Fruit fly (Drosophila melanogaster) whole organism, embryonic: Measurements from ENCODE around the gene ZnT86D.

Experiments used
- CG10267 ChIP-seq: fragments of 200-800 bp; sonication (Bioruptor generic); optimal IDR thresholded peaks from 2 replicates; lab custom pipeline; 2018; ENCODE audit warnings: missing biosample characterization, mild to moderate bottlenecking, missing genetic modification characterization, moderate library complexity
- CG10431 ChIP-seq: fragments of 200-800 bp; sonication (Bioruptor generic); optimal IDR thresholded peaks from 3 replicates; lab custom pipeline; 2018; ENCODE audit warnings: missing biosample characterization, mild to moderate bottlenecking, missing genetic modification characterization
- CG10979 ChIP-seq: fragments of 200-800 bp; sonication (Bioruptor generic); optimal IDR thresholded peaks from 2 replicates; lab custom pipeline; 2018; ENCODE audit warnings: missing biosample characterization, mild to moderate bottlenecking, missing genetic modification characterization, moderate library complexity
- CG11723 ChIP-seq: fragments of 200-800 bp; sonication (Bioruptor generic); optimal IDR thresholded peaks from 2 replicates; lab custom pipeline; 2017; ENCODE audit warnings: missing biosample characterization, mild to moderate bottlenecking, missing genetic modification characterization
- CG1602 ChIP-seq: fragments of 200-800 bp; sonication (Bioruptor generic); optimal IDR thresholded peaks from 3 replicates; lab custom pipeline; 2016; ENCODE audit warnings: missing biosample characterization, missing genetic modification characterization
- CG18011 ChIP-seq: fragments of 200-800 bp; sonication (Bioruptor generic); optimal IDR thresholded peaks from 2 replicates; lab custom pipeline; 2017; ENCODE audit warnings: missing biosample characterization, missing genetic modification characterization, mild to moderate bottlenecking, moderate library complexity, missing genotype
- CG2712 ChIP-seq: fragments of 200-800 bp; optimal IDR thresholded peaks from 3 replicates; lab custom pipeline; 2019; ENCODE audit warnings: missing biosample characterization, mild to moderate bottlenecking, missing genetic modification characterization, moderate library complexity
- CG31224 ChIP-seq: fragments of 200-800 bp; sonication (Bioruptor generic); IDR thresholded peaks from 2 replicates; pipeline ENCODE4 v1.3.6; 2022; ENCODE audit warnings: missing biosample characterization, missing genetic modification characterization
- CG34376 ChIP-seq: fragments of 200-800 bp; sonication (Bioruptor generic); optimal IDR thresholded peaks from 2 replicates; lab custom pipeline; 2018; ENCODE audit warnings: missing biosample characterization, mild to moderate bottlenecking, missing genetic modification characterization
- CG3995 ChIP-seq: fragments of 200-800 bp; sonication (Bioruptor generic); optimal IDR thresholded peaks from 3 replicates; lab custom pipeline; 2016; ENCODE audit warnings: missing biosample characterization, missing genetic modification characterization
- CG43689 ChIP-seq: fragments of 200-800 bp; sonication (Bioruptor generic); IDR thresholded peaks from 2 replicates; pipeline ENCODE4 v1.3.6; 2022; ENCODE audit warnings: missing biosample characterization, missing genetic modification characterization
- CG4404 ChIP-seq: fragments of 200-800 bp; sonication (Bioruptor generic); IDR thresholded peaks from 2 replicates; pipeline ENCODE4 v1.3.6; 2022; ENCODE audit warnings: missing biosample characterization, missing genetic modification characterization
- CG4730 ChIP-seq: fragments of 200-800 bp; sonication (Bioruptor generic); IDR thresholded peaks from 2 replicates; pipeline ENCODE4 v1.3.6; 2022; ENCODE audit warnings: missing biosample characterization, missing genetic modification characterization
- CG8478 ChIP-seq: fragments of >200 bp; optimal IDR thresholded peaks from 2 replicates; lab custom pipeline; 2018
- Eip74EF ChIP-seq, 2 experiments: fragments of 200-800 bp in 1 of 2; fragments of >200 bp in 1 of 2; sonication (Bioruptor generic) in 1 of 2; optimal IDR thresholded peaks; 2 replicates each; lab custom pipeline; 2017 to 2019; ENCODE audit warnings: missing biosample characterization in 2 of 2, missing genetic modification characterization in 2 of 2, mild to moderate bottlenecking in 1 of 2, moderate library complexity in 1 of 2
- Ets97D ChIP-seq: fragments of 200-800 bp; sonication (Bioruptor generic); optimal IDR thresholded peaks from 3 replicates; lab custom pipeline; 2016; ENCODE audit warnings: missing biosample characterization, missing genetic modification characterization
- HLH3B ChIP-seq: fragments of 200-800 bp; sonication (Bioruptor generic); IDR thresholded peaks from 2 replicates; pipeline ENCODE4 v1.3.6; 2022; ENCODE audit warnings: missing biosample characterization, missing genetic modification characterization
- Hey ChIP-seq: fragments of 200-800 bp; sonication (Bioruptor generic); optimal IDR thresholded peaks from 3 replicates; lab custom pipeline; 2018; ENCODE audit warnings: missing biosample characterization, mild to moderate bottlenecking, missing genetic modification characterization
- Hr3 ChIP-seq: fragments of 200-800 bp; sonication (Bioruptor generic); optimal IDR thresholded peaks from 3 replicates; lab custom pipeline; 2016; ENCODE audit warnings: missing biosample characterization, missing genetic modification characterization
- Hr39 ChIP-seq: fragments of >200 bp; optimal IDR thresholded peaks from 2 replicates; lab custom pipeline; 2017
- Lpt ChIP-seq: fragments of >200 bp; optimal IDR thresholded peaks from 2 replicates; lab custom pipeline; 2018; ENCODE audit warnings: missing biosample characterization, missing genetic modification characterization
- MBD-R2 ChIP-seq: fragments of 200-800 bp; sonication (Bioruptor generic); IDR thresholded peaks from 2 replicates; pipeline ENCODE4 v1.3.6; 2022; ENCODE audit warnings: missing biosample characterization, missing genetic modification characterization
- Meics ChIP-seq: fragments of 200-800 bp; sonication (Bioruptor generic); optimal IDR thresholded peaks from 2 replicates; lab custom pipeline; 2017; ENCODE audit warnings: missing biosample characterization, mild to moderate bottlenecking, missing genetic modification characterization
- NC2α ChIP-seq: fragments of 200-800 bp; sonication (Bioruptor generic); optimal IDR thresholded peaks from 2 replicates; lab custom pipeline; 2016; ENCODE audit warnings: missing biosample characterization, missing genetic modification characterization
- NC2β ChIP-seq: fragments of 200-800 bp; sonication (Bioruptor generic); optimal IDR thresholded peaks from 2 replicates; lab custom pipeline; 2016; ENCODE audit warnings: missing biosample characterization, missing genetic modification characterization
- Scr ChIP-seq: fragments of 200-800 bp; sonication (Bioruptor generic); IDR thresholded peaks from 2 replicates; pipeline ENCODE4 v1.3.6; 2022; ENCODE audit warnings: missing biosample characterization, missing genetic modification characterization; ENCODE audit not compliant: partially characterized antibody
- Usf ChIP-seq: fragments of 200-800 bp; sonication (Bioruptor generic); optimal IDR thresholded peaks from 2 replicates; lab custom pipeline; 2017; ENCODE audit warnings: missing genotype, missing biosample characterization, missing genetic modification characterization
- Vsx1 ChIP-seq: fragments of 200-800 bp; sonication (Bioruptor generic); optimal IDR thresholded peaks from 2 replicates; lab custom pipeline; 2017; ENCODE audit warnings: missing biosample characterization, mild to moderate bottlenecking, missing genetic modification characterization, missing genetic modification reagents
- az2 ChIP-seq: fragments of 200-800 bp; sonication (Bioruptor generic); optimal IDR thresholded peaks from 3 replicates; lab custom pipeline; 2016; ENCODE audit warnings: missing biosample characterization, missing genetic modification characterization
- bsh ChIP-seq, 2 experiments: fragments of 200-800 bp; sonication (Bioruptor generic); optimal IDR thresholded peaks; 2 replicates each; lab custom pipeline; 2017 to 2018; ENCODE audit warnings: mild to moderate bottlenecking in 2 of 2, missing biosample characterization in 2 of 2, missing genetic modification characterization in 2 of 2, moderate library complexity in 1 of 2
- chn ChIP-seq: fragments of 200-800 bp; sonication (Bioruptor generic); optimal IDR thresholded peaks from 2 replicates; lab custom pipeline; 2016; ENCODE audit warnings: missing biosample characterization, missing genetic modification characterization
- corto ChIP-seq: fragments of 200-800 bp; sonication (Bioruptor generic); optimal IDR thresholded peaks from 2 replicates; lab custom pipeline; 2016; ENCODE audit warnings: missing biosample characterization, mild to moderate bottlenecking, missing genetic modification characterization, moderate library complexity
- dmrt11E ChIP-seq: fragments of 200-800 bp; sonication (Bioruptor generic); optimal IDR thresholded peaks from 3 replicates; lab custom pipeline; 2018; ENCODE audit warnings: missing biosample characterization, mild to moderate bottlenecking, missing genetic modification characterization, moderate library complexity
- dysf ChIP-seq: fragments of 200-800 bp; sonication (Bioruptor generic); IDR thresholded peaks from 3 replicates; pipeline ENCODE4 v1.3.6; 2022; ENCODE audit warnings: missing biosample characterization, missing genetic modification characterization
- ems ChIP-seq: fragments of 200-800 bp; sonication (Bioruptor generic); optimal IDR thresholded peaks from 3 replicates; lab custom pipeline; 2016; ENCODE audit warnings: missing biosample characterization, missing genetic modification characterization
- fd102C ChIP-seq: fragments of 200-800 bp; sonication (Bioruptor generic); optimal IDR thresholded peaks from 2 replicates; lab custom pipeline; 2018; ENCODE audit warnings: missing biosample characterization, mild to moderate bottlenecking, missing genetic modification characterization, moderate library complexity
- gro ChIP-seq: fragments of 200-800 bp; sonication (Bioruptor generic); optimal IDR thresholded peaks from 2 replicates; lab custom pipeline; 2016; ENCODE audit warnings: missing biosample characterization, missing genetic modification characterization
- maf-S ChIP-seq: fragments of 200-800 bp; sonication (Bioruptor generic); optimal IDR thresholded peaks from 2 replicates; lab custom pipeline; 2016; ENCODE audit warnings: missing biosample characterization, missing genetic modification characterization
- pan ChIP-seq, 4 experiments: fragments of >200 bp in 3 of 4; fragments of 200-800 bp in 1 of 4; sonication (Bioruptor generic) in 1 of 4; optimal IDR thresholded peaks in 3 of 4; IDR thresholded peaks in 1 of 4; 2 replicates each; pipeline versions ENCODE4 v1.3.6 to Lab custom; 2017 to 2022; ENCODE audit warnings: missing biosample characterization in 2 of 4, missing genetic modification characterization in 2 of 4, mixed read lengths in 1 of 4
- peb ChIP-seq: fragments of 200-800 bp; sonication (Bioruptor generic); IDR thresholded peaks from 2 replicates; pipeline ENCODE4 v1.3.6; 2022; ENCODE audit warnings: missing biosample characterization, missing genetic modification characterization
- pho ChIP-seq: fragments of 200-800 bp; sonication (Bioruptor generic); optimal IDR thresholded peaks from 2 replicates; lab custom pipeline; 2016; ENCODE audit warnings: missing biosample characterization, missing genetic modification characterization
- psq ChIP-seq: fragments of 200-800 bp; sonication (Bioruptor generic); optimal IDR thresholded peaks from 2 replicates; lab custom pipeline; 2017; ENCODE audit warnings: missing biosample characterization, missing genetic modification characterization
- salm ChIP-seq: fragments of 200-800 bp; sonication (Bioruptor generic); optimal IDR thresholded peaks from 2 replicates; lab custom pipeline; 2018; ENCODE audit warnings: missing biosample characterization, mild to moderate bottlenecking, missing genetic modification characterization
- scrt ChIP-seq: fragments of 200-800 bp; sonication (Bioruptor generic); optimal IDR thresholded peaks from 2 replicates; lab custom pipeline; 2018; ENCODE audit warnings: missing biosample characterization, mild to moderate bottlenecking, missing genetic modification characterization, moderate library complexity
- sens ChIP-seq: fragments of 200-800 bp; sonication (Bioruptor generic); peaks from one replicate; lab custom pipeline; 2016; ENCODE audit warnings: missing biosample characterization, missing genetic modification characterization
- sim ChIP-seq: fragments of 200-800 bp; sonication (Bioruptor generic); IDR thresholded peaks from 2 replicates; pipeline ENCODE4 v1.3.6; 2022; ENCODE audit warnings: missing biosample characterization, missing genetic modification characterization
- sr ChIP-seq: fragments of 200-800 bp; sonication (Bioruptor generic); IDR thresholded peaks from 3 replicates; pipeline ENCODE4 v1.3.6; 2022; ENCODE audit warnings: missing biosample characterization, missing genetic modification characterization

The ZnT86D gene

DNA sequence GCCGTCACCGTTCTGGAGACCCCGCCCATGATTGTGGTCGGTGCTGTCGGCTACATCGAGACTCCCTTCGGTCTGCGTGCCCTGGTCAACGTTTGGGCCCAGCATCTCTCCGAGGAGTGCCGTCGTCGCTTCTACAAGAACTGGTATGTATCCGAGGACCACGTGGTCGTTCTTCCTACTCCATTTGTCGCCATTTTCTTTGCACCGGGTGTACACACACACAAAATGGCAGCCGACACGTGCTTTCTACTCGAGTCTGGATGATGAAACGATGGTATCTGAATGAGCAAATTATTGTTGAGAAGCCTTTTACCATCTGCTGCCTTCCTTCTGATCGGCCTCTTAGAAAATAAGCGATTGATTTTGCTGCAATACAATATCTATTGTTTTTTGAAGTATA, 8.2 kb upstream of the ZnT86D start (continued):
- TF ChIP-seq CG11723 (GFP tag; lab: Kevin White, UChicago) (no peak), CG10431 (GFP tag; lab: Kevin White, UChicago) (no peak), sim (GFP tag; lab: Robert Waterston, UW) (no peak), Lpt (GFP tag; lab: Kevin White, UChicago) (no peak), CG10979 (tag; lab: Kevin White, UChicago) (no peak)

DNA sequence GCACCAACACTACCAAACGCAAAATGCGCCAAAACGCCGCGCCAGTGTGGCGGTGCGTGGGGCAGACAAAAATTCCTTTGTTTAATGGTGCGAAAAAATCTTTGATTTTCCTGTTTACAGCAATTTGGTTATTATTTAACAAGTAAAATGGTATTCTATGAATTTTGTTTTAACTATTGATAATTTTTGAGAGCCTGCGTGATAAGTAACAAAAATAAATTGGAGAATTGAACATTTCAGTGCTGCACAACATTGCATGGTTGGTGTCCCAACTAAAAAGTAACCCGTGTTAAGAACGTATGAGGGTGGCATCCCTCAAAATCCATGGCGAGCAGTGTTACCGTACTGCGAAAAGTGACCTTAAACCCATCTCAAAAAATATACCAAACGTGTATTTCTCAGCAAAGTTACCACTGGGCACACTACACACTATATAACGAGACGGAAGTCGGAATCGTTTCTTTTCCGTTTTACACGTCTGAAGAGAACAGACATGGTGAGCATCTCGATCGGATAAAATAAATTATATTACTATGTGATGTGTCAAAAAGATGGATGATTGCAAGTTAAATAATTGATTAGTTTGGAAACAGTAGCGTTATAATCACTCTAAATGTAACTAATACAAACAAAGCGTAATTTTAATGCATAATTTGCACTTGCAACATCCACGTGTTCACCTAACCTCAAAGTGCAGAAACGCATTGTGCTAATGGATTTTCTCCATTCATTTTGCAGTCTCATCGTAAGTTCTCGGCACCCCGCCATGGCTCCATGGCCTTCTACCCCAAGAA, 7.3 kb upstream of the ZnT86D start, which contains the start of the genes CG6693 and RpL3:
Gene CG6693, minus strand, starts transcription at position 203 of the 794 bp plus-strand sequence.
Gene RpL3, plus strand, starts transcription at position 458 of the 794 bp plus-strand sequence.
- TF ChIP-seq Vsx1 (peak; percentile 77), ems (peak; percentile 46), CG10979 (tag; lab: Kevin White, UChicago) (peak; percentile 64), Usf (GFP tag; lab: Kevin White, UChicago) (no peak), sens (GFP tag; lab: Kevin White, UChicago) (peak; percentile 97), pho (peak; percentile 47), corto (GFP tag; lab: Kevin White, UChicago) (no peak), pan (optimal IDR thresholded peaks at IDR 0.05; lab: Kevin White, UChicago) (no peak), pan (GFP tag; optimal IDR thresholded peaks at IDR 0.05 in 1 of 2, IDR thresholded peaks at IDR 0.05 in 1 of 2) (peak in 1 of 2 experiments; percentile 73), az2 (GFP tag; lab: Kevin White, UChicago) (peak; percentile 5), bsh (GFP tag; optimal IDR thresholded peaks at IDR 0.05; lab: Kevin White, UChicago) (peak; percentile 63 to 66), CG10267 (tag; lab: Kevin White, UChicago) (peak; percentile 96), Hey (tag; lab: Kevin White, UChicago) (peak; percentile 66), psq (GFP tag; lab: Kevin White, UChicago) (no peak), CG4730 (GFP tag; lab: Robert Waterston, UW) (peak; percentile 38), MBD-R2 (peak; percentile 53), CG1602 (GFP tag; lab: Kevin White, UChicago) (peak; percentile 21), dysf (GFP tag; lab: Robert Waterston, UW) (peak; percentile 43; the same call in 2 of the 3 replicates), peb (GFP tag; lab: Robert Waterston, UW) (no peak), chn (GFP tag; lab: Kevin White, UChicago) (peak; percentile 43), HLH3B (GFP tag; lab: Robert Waterston, UW) (peak; percentile 67; the same call in 1 of the 2 replicates), NC2α (GFP tag; lab: Kevin White, UChicago) (peak; percentile 88), Hr3 (GFP tag; lab: Kevin White, UChicago) (peak; percentile 42), scrt (GFP tag; lab: Kevin White, UChicago) (peak; percentile 84), gro (peak; percentile 87), Scr (no peak; the same call in 1 of the 2 replicates), CG2712 (tag; lab: Kevin White, UChicago) (peak; percentile 70), Meics (GFP tag; lab: Kevin White, UChicago) (peak; percentile 87), dmrt11E (peak; percentile 58), Hr39 (no peak), maf-S (GFP tag; lab: Kevin White, UChicago) (no peak), NC2β (GFP tag; lab: Kevin White, UChicago) (peak; percentile 96), CG3995 (peak; percentile 58), CG4404 (GFP tag; lab: Robert Waterston, UW) (no peak), CG10431 (GFP tag; lab: Kevin White, UChicago) (peak; percentile 88), CG43689 (GFP tag; lab: Robert Waterston, UW) (no peak), fd102C (peak; percentile 74), CG31224 (GFP tag; lab: Robert Waterston, UW) (peak; percentile 55), salm (tag; lab: Kevin White, UChicago) (peak; percentile 71), CG8478 (lab: Kevin White, UChicago) (peak; percentile 69), Ets97D (peak; percentile 98), CG18011 (GFP tag; lab: Kevin White, UChicago) (peak; percentile 24), sr (GFP tag; lab: Robert Waterston, UW) (peak; percentile 67; the same call in 2 of the 3 replicates), CG34376 (GFP tag; lab: Kevin White, UChicago) (peak; percentile 98), Eip74EF (GFP tag; optimal IDR thresholded peaks at IDR 0.05; lab: Kevin White, UChicago) (peak in 1 of 2 experiments; percentile 83)
